Fruit fly (Drosophila melanogaster): ENCODE data around the gene Mtr4.

The Mtr4 gene

DNA sequence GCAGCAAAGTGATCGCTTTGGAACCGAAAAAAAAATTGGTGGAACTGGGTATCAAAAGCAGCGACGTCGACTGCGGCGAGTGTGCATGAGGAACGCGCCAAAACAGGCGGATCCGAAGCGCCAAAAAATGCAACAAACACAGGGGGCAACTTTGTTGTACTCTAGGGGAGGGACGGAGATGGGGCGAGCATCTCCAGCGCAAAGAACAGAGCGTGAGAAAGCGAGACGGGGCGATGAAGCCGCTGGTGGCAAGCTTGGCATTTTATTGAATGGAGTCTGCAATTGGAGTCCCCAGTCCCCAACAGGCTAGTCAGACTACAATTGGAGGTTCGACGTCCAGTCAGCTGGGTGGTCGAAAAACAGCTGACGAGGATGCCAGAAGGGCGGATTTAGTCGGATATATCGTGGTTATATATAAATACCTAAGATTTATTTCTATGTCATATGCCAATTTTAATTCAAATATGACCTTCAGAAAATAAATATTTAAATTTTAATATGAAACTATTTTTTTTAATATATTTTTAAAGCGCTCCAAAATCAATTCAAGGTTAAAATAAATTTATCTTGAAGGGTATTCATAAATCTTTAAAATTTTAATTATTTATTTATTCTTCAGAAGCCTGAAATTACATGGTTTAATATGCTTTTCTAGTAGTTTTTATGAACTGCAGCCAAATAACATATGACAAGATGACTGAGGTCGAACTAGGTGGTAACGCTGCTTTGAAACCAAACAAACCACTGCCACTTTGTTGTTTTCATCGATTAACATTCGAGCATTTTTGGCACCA, 5.3 kb upstream of the Mtr4 start (continued):
- TF ChIP-seq CG17802 (tag; optimal IDR thresholded peaks at IDR 0.05) = peak; percentile 32
- TF ChIP-seq Kr (GFP tag; optimal IDR thresholded peaks at IDR 0.05) = peak; percentile 37
- TF ChIP-seq knrl (GFP tag; IDR thresholded peaks at IDR 0.05; ENCODE audit: partially characterized antibody) = no peak
- TF ChIP-seq CG3281 (GFP tag; optimal IDR thresholded peaks at IDR 0.05) = peak; percentile 93
- peak; percentile 25 for TF ChIP-seq Sry-β (GFP tag; optimal IDR thresholded peaks at IDR 0.05)
- TF ChIP-seq crc (GFP tag; optimal IDR thresholded peaks at IDR 0.05) = no peak
- TF ChIP-seq sna (GFP tag; IDR thresholded peaks at IDR 0.05; ENCODE audit: partially characterized antibody) = no peak
- peak; percentile 80 for TF ChIP-seq salm (tag; optimal IDR thresholded peaks at IDR 0.05)
- TF ChIP-seq Dref (GFP tag; IDR thresholded peaks at IDR 0.05) = peak; percentile 26; the same call in 1 of the 2 replicates
- peak; percentile 82 for TF ChIP-seq ewg (GFP tag; optimal IDR thresholded peaks at IDR 0.05)
- peak; percentile 89 for TF ChIP-seq zen (tag; optimal IDR thresholded peaks at IDR 0.05)
- TF ChIP-seq CG3407 (GFP tag; optimal IDR thresholded peaks at IDR 0.05) = peak; percentile 79
- TF ChIP-seq Awh (GFP tag; IDR thresholded peaks at IDR 0.05) = peak; percentile 83
- TF ChIP-seq HmgZ (tag; optimal IDR thresholded peaks at IDR 0.05) = peak; percentile 43
- peak; percentile 62; the same call in 1 of the 2 replicates for TF ChIP-seq CG14014 (GFP tag; IDR thresholded peaks at IDR 0.05)
- TF ChIP-seq CG10267 (tag; optimal IDR thresholded peaks at IDR 0.05) = peak; percentile 88
- TF ChIP-seq Dip2 (GFP tag; IDR thresholded peaks at IDR 0.05) = no peak
- TF ChIP-seq emc (GFP tag; optimal IDR thresholded peaks at IDR 0.05) = no peak
- TF ChIP-seq Hmr (GFP tag; optimal IDR thresholded peaks at IDR 0.05) = peak; percentile 90
- peak; percentile 35 to 89 for TF ChIP-seq bsh (GFP tag; optimal IDR thresholded peaks at IDR 0.05)
- TF ChIP-seq jing (GFP tag; optimal IDR thresholded peaks at IDR 0.05) = peak; percentile 34
- TF ChIP-seq ken (GFP tag; IDR thresholded peaks at IDR 0.05) = 0 out of 3 replicates have a peak, but pooled peaks have one; percentile 49
- TF ChIP-seq CG11504 (tag; optimal IDR thresholded peaks at IDR 0.05) = peak; percentile 95
- no peak for TF ChIP-seq CG11696 (GFP tag; IDR thresholded peaks at IDR 0.05)
- TF ChIP-seq dm (GFP tag; optimal IDR thresholded peaks at IDR 0.05) = no peak
- TF ChIP-seq Drgx (GFP tag; IDR thresholded peaks at IDR 0.05) = peak; percentile 69
- TF ChIP-seq Xrp1 (GFP tag; IDR thresholded peaks at IDR 0.05) = peak; percentile 91
- TF ChIP-seq CG7786 (GFP tag; optimal IDR thresholded peaks at IDR 0.05) = no peak
- no peak for TF ChIP-seq Bdp1 (GFP tag; optimal IDR thresholded peaks at IDR 0.05)
- no peak for TF ChIP-seq sens-2 (GFP tag; IDR thresholded peaks at IDR 0.05)
- TF ChIP-seq chif (GFP tag; optimal IDR thresholded peaks at IDR 0.05) = peak in 1 of 2 experiments; percentile 32
- peak; percentile 68 for TF ChIP-seq oc (tag; optimal IDR thresholded peaks at IDR 0.05)
- TF ChIP-seq ara (GFP tag; IDR thresholded peaks at IDR 0.05) = no peak; the same call in 1 of the 2 replicates
- peak; percentile 59; the same call in 1 of the 3 replicates for TF ChIP-seq C15 (GFP tag; IDR thresholded peaks at IDR 0.05)
- peak; percentile 72; the same call in 2 of the 3 replicates for TF ChIP-seq Optix (GFP tag; IDR thresholded peaks at IDR 0.05)
- peak; percentile 5 for TF ChIP-seq slp2 (GFP tag; optimal IDR thresholded peaks at IDR 0.05)
- peak; percentile 82 for TF ChIP-seq esg (GFP tag; conservative IDR thresholded peaks at IDR 0.05)
- TF ChIP-seq Hr39 (optimal IDR thresholded peaks at IDR 0.05) = no peak
- TF ChIP-seq NK7.1 (GFP tag; optimal IDR thresholded peaks at IDR 0.05) = no peak
- TF ChIP-seq lbe (GFP tag; optimal IDR thresholded peaks at IDR 0.05) = peak; percentile 45
- peak; percentile 81 for TF ChIP-seq CG7271 (tag; optimal IDR thresholded peaks at IDR 0.05)
- TF ChIP-seq CG18476 (GFP tag; optimal IDR thresholded peaks at IDR 0.05) = peak; percentile 73
- peak; percentile 59; the same call in 1 of the 2 replicates for TF ChIP-seq Atf6 (GFP tag; IDR thresholded peaks at IDR 0.05)
